Fruit fly (Drosophila melanogaster): Measurements from ENCODE around the gene CG3308.

DNA sequence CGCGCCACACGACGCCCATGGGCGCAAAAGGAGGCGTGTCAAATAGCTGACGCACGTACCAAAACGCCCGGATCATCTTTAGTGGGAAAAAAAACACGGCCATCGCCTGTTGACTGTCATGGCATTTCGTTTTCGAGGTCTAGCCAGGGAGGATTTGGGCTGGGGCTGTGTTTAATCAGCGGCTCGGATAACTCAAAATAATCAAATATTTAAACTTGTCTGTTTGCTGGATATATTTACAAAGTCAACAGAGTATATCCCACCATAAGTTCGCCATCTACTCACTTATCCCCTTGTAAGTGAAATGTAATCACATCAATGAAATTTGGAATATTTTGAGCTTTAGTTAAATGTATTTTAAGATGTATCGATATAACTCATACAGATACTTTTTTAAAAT is 12.8 kb downstream of the CG3308 start:
- no peak for TF ChIP-seq psq (optimal IDR thresholded peaks at IDR 0.05)
- TF ChIP-seq insv (optimal IDR thresholded peaks at IDR 0.05): no peak
